Fruit fly (Drosophila melanogaster): ENCODE measurements around the gene peb.

Gene peb

DNA sequence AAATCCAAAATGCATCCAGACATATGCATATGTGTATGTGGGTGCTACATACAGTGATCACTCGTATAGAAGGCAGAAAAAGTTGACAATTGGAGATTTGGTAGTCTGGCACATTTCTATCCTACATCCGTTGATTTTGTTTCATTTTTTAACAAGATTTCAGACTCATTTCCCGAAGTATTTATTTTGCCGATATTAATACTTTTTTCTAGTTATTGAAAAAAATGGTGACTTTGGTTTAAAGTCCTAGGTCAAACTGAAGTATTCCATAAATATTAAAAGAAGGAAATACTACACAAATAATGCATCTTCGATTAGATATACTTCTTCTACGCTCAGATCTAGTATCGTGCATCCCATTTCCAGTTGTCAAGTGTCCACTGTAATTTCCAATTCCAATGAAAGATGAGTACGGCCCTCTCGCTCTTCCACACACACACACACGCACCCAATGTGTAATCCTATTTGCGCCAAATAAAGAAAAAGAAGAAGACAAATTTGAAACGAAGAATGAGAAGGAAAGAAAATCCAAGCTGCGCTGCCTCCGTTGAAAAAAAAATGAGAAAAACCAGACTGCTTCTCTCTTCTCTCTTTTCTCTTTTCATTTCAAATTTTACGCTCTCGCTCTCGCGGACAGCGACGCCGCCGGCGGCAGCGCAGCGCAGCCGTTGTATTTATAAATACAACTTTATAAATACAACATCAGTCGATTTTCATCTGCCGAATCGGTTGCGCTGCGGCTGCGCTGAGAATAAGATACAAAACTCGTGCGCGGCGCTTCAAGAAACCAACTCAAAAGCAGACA lies at the start of gene peb (continued):
- no peak for TF ChIP-seq CG3032 (tag; optimal IDR thresholded peaks at IDR 0.05)
- TF ChIP-seq fd85E (GFP tag; optimal IDR thresholded peaks at IDR 0.05) = no peak
- TF ChIP-seq CG10669 (GFP tag; optimal IDR thresholded peaks at IDR 0.05) = no peak
- TF ChIP-seq acj6 (GFP tag; optimal IDR thresholded peaks at IDR 0.05) = peak; percentile 26
- TF ChIP-seq Hr39 (GFP tag; optimal IDR thresholded peaks at IDR 0.05) = peak; percentile 63
- peak; percentile 19 for TF ChIP-seq CG6792 (GFP tag; optimal IDR thresholded peaks at IDR 0.05)
- TF ChIP-seq CG4318 (GFP tag; optimal IDR thresholded peaks at IDR 0.05) = no peak
- peak; percentile 54 for TF ChIP-seq CG16779 (tag; optimal IDR thresholded peaks at IDR 0.05)
- TF ChIP-seq Blimp-1 (GFP tag; optimal IDR thresholded peaks at IDR 0.05) = peak; percentile 6

dm6 chrX:4571829-4572228 lies 45.5 kb upstream of the peb start, which contains the start of gene CG12684:
Gene CG12684 (minus strand): TSS chrX:4571929.
- TF ChIP-seq CG8119 (GFP tag; IDR thresholded peaks at IDR 0.05) (no peak), fd85E (GFP tag; optimal IDR thresholded peaks at IDR 0.05) (no peak), CG3919 (GFP tag; optimal IDR thresholded peaks at IDR 0.05) (no peak), eg (GFP tag; IDR thresholded peaks at IDR 0.05) (no peak), CG31627 (GFP tag; optimal IDR thresholded peaks at IDR 0.05) (no peak), lz (GFP tag; optimal IDR thresholded peaks at IDR 0.05) (no peak), CG16779 (tag; optimal IDR thresholded peaks at IDR 0.05) (no peak), Eip78C (GFP tag) (no peak), CG1621 (tag; optimal IDR thresholded peaks at IDR 0.05) (no peak), pdm3 (GFP tag; optimal IDR thresholded peaks at IDR 0.05) (no peak), net (GFP tag; optimal IDR thresholded peaks at IDR 0.05) (no peak), CG11902 (GFP tag; optimal IDR thresholded peaks at IDR 0.05) (no peak), CG10669 (GFP tag; optimal IDR thresholded peaks at IDR 0.05) (no peak), Met (GFP tag; optimal IDR thresholded peaks at IDR 0.05) (no peak), OdsH (GFP tag; optimal IDR thresholded peaks at IDR 0.05) (no peak), svp (GFP tag) (no peak), topi (GFP tag; optimal IDR thresholded peaks at IDR 0.05) (no peak), vri (GFP tag; optimal IDR thresholded peaks at IDR 0.05) (no peak)

DNA sequence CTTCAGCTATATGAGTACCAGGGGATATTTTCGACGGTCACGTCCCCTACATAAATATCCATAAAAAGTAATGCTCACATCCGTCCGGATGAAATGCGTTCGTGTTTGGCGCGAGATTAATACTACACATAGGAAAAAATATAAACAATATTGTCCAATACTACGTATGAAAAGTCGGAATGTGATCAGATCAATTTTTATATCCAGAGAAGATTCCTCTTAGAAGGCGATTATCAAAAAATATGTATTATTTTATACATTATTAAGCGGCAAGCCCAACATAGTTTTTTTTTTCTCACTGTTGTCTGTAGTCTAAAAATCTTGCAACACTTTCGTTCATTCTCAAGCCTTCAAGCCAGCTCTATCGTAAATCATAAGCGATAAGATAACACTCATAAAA lies 43.4 kb upstream of the peb start:
- TF ChIP-seq lz (GFP tag; optimal IDR thresholded peaks at IDR 0.05) = no peak
- TF ChIP-seq Hr39 (GFP tag; optimal IDR thresholded peaks at IDR 0.05) = no peak
- no peak for TF ChIP-seq Sox102F (GFP tag; optimal IDR thresholded peaks at IDR 0.05)
- no peak for TF ChIP-seq ss (GFP tag; optimal IDR thresholded peaks at IDR 0.05)
- TF ChIP-seq CG6792 (GFP tag; optimal IDR thresholded peaks at IDR 0.05) = no peak
- no peak for TF ChIP-seq achi (GFP tag; optimal IDR thresholded peaks at IDR 0.05)
- TF ChIP-seq CG3919 (GFP tag; optimal IDR thresholded peaks at IDR 0.05) = peak; percentile 7
- TF ChIP-seq svp (GFP tag) = peak; percentile 53
- no peak for TF ChIP-seq Ets21C (GFP tag; optimal IDR thresholded peaks at IDR 0.05)
- TF ChIP-seq cyc (GFP tag; optimal IDR thresholded peaks at IDR 0.05) = no peak
- TF ChIP-seq esn (GFP tag; optimal IDR thresholded peaks at IDR 0.05) = no peak
- TF ChIP-seq fd85E (GFP tag; optimal IDR thresholded peaks at IDR 0.05) = no peak
- no peak for TF ChIP-seq CG11762 (GFP tag; optimal IDR thresholded peaks at IDR 0.05; ENCODE audit: insufficient read depth)
- no peak for TF ChIP-seq CG34406 (GFP tag; optimal IDR thresholded peaks at IDR 0.05)
- TF ChIP-seq CG31627 (GFP tag; optimal IDR thresholded peaks at IDR 0.05) = no peak
- TF ChIP-seq Eip78C (GFP tag) = peak; percentile 32
- 0 out of 3 replicates have a peak, but pooled peaks have one; percentile 42 for TF ChIP-seq CG6163 (GFP tag; IDR thresholded peaks at IDR 0.05)
- TF ChIP-seq vri (GFP tag; optimal IDR thresholded peaks at IDR 0.05) = no peak
- no peak for TF ChIP-seq CG9139 (GFP tag; optimal IDR thresholded peaks at IDR 0.05)

DNA sequence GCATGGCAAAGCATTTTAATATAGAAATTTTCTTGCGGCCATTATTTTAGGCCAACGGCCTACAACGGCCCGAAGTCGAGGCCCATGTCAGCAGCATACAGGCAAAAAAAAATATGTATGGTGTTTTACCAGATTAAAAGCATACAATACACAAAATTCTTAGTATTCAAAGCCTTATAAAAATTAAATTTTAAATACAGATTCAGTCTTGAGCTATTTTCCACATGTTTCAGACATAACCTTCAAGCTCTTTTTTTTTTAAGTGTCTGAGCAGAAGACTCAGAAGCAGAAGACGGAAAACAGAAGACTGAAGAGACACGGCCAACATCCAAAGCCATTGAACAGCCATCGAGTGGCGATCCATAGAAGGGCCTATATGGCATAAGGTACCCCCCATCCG lies 35.6 kb upstream of the peb start:
- TF ChIP-seq CG4318 (GFP tag; optimal IDR thresholded peaks at IDR 0.05) (no peak), fkh (GFP tag; optimal IDR thresholded peaks at IDR 0.05) (no peak), achi (GFP tag; optimal IDR thresholded peaks at IDR 0.05) (peak; percentile 14), CG34406 (GFP tag; optimal IDR thresholded peaks at IDR 0.05) (no peak), CG15336 (GFP tag; IDR thresholded peaks at IDR 0.05) (peak; percentile 23; the same call in 1 of the 2 replicates), OdsH (GFP tag; optimal IDR thresholded peaks at IDR 0.05) (peak; percentile 4), fd85E (GFP tag; optimal IDR thresholded peaks at IDR 0.05) (no peak), Sox14 (GFP tag; optimal IDR thresholded peaks at IDR 0.05) (no peak), Smox (GFP tag; optimal IDR thresholded peaks at IDR 0.05) (no peak), salr (GFP tag; optimal IDR thresholded peaks at IDR 0.05) (no peak), Hr4 (GFP tag; optimal IDR thresholded peaks at IDR 0.05) (no peak), svp (GFP tag) (peak; percentile 43), topi (GFP tag; optimal IDR thresholded peaks at IDR 0.05) (peak; percentile 24), eg (GFP tag; IDR thresholded peaks at IDR 0.05) (0 out of 3 replicates have a peak, but pooled peaks have one; percentile 23), Ets96B (tag; optimal IDR thresholded peaks at IDR 0.05) (no peak), CG7368 (GFP tag; optimal IDR thresholded peaks at IDR 0.05) (no peak), Eip93F (GFP tag; optimal IDR thresholded peaks at IDR 0.05) (no peak), cyc (GFP tag; optimal IDR thresholded peaks at IDR 0.05) (peak; percentile 3), CG11294 (GFP tag; IDR thresholded peaks at IDR 0.05) (no peak)

Measured in whole organism, prepupa.